Worm (Caenorhabditis elegans) whole organism, young adult: Measurements from ENCODE around the gene F16B3.3.

ENCODE experiments used
- B0336.3 ChIP-seq: fragments of 200-800 bp; sonication (Bioruptor generic); IDR thresholded peaks from 2 replicates; pipeline ENCODE4 v1.3.6; 2022; ENCODE audit warnings: missing genetic modification characterization, missing compliant biosample characterization
- C06A6.2 ChIP-seq: fragments of 200-800 bp; sonication (Bioruptor generic); conservative IDR thresholded peaks from 2 replicates; pipeline ENCODE4 v1.3.6; 2022; ENCODE audit warnings: missing genetic modification characterization, missing compliant biosample characterization
- D2030.7 ChIP-seq: fragments of 200-800 bp; sonication (Bioruptor generic); IDR thresholded peaks from 2 replicates; pipeline ENCODE4 v1.3.6; 2022; ENCODE audit warnings: missing genetic modification reagents, missing genetic modification characterization, missing compliant biosample characterization
- F10E7.11 ChIP-seq: sonication (generic microtip); optimal IDR thresholded peaks from 2 replicates; lab custom pipeline; 2017; ENCODE audit warnings: mild to moderate bottlenecking, missing genetic modification characterization, moderate library complexity, missing compliant biosample characterization
- Y53F4B.3 ChIP-seq: fragments of 200-800 bp; sonication (Bioruptor generic); IDR thresholded peaks from 2 replicates; pipeline ENCODE4 v1.3.6; 2022; ENCODE audit warnings: missing genetic modification reagents, missing genetic modification characterization, missing compliant biosample characterization
- Y79H2A.3 ChIP-seq: fragments of 200-800 bp; sonication (Bioruptor generic); conservative IDR thresholded peaks from 2 replicates; pipeline ENCODE4 v1.3.6; 2022; ENCODE audit warnings: missing genetic modification reagents, missing genetic modification characterization, missing compliant biosample characterization
- akir-1 ChIP-seq: fragments of 200-800 bp; sonication (Bioruptor generic); optimal IDR thresholded peaks from 2 replicates; lab custom pipeline; 2018; ENCODE audit warnings: mild to moderate bottlenecking, missing genetic modification characterization, moderate library complexity, missing compliant biosample characterization
- ama-1 ChIP-seq, 3 experiments: fragments of 150-350 bp in 1 of 3; sonication (generic microtip) in 2 of 3; optimal IDR thresholded peaks; 2 replicates each; lab custom pipeline; 2014 to 2018; ENCODE audit warnings: missing biosample characterization in 2 of 3, missing genetic modification characterization in 2 of 3, missing genetic modification reagents in 2 of 3
- aptf-2 ChIP-seq: fragments of 200-800 bp; sonication (Bioruptor generic); conservative IDR thresholded peaks from 2 replicates; pipeline ENCODE4 v1.3.6; 2022; ENCODE audit warnings: missing genetic modification reagents, missing genetic modification characterization, missing compliant biosample characterization
- aptf-3 ChIP-seq: fragments of 200-800 bp; sonication (Bioruptor generic); IDR thresholded peaks from 2 replicates; pipeline ENCODE4 v1.3.6; 2022; ENCODE audit warnings: missing genetic modification characterization, missing compliant biosample characterization
- athp-1 ChIP-seq: sonication (generic microtip); optimal IDR thresholded peaks from 2 replicates; lab custom pipeline; 2017; ENCODE audit warnings: mild to moderate bottlenecking, missing genetic modification characterization, missing compliant biosample characterization
- attf-5 ChIP-seq: fragments of 200-800 bp; sonication (Bioruptor generic); optimal IDR thresholded peaks from 2 replicates; lab custom pipeline; 2018; ENCODE audit warnings: mild to moderate bottlenecking, missing genetic modification characterization, missing compliant biosample characterization
- bed-2 ChIP-seq: fragments of 200-800 bp; sonication (Bioruptor generic); IDR thresholded peaks from 2 replicates; pipeline ENCODE4 v1.3.6; 2022; ENCODE audit warnings: missing genetic modification reagents, missing genetic modification characterization, missing compliant biosample characterization
- ceh-27 ChIP-seq: fragments of 200-800 bp; sonication (Bioruptor generic); optimal IDR thresholded peaks from 2 replicates; lab custom pipeline; 2018; ENCODE audit warnings: mild to moderate bottlenecking, missing genetic modification characterization, moderate library complexity, missing compliant biosample characterization
- ceh-79 ChIP-seq: sonication (generic microtip); optimal IDR thresholded peaks from 2 replicates; lab custom pipeline; 2017; ENCODE audit warnings: mild to moderate bottlenecking, missing genetic modification characterization, missing compliant biosample characterization
- dox-1 ChIP-seq: fragments of 200-800 bp; sonication (Bioruptor generic); IDR thresholded peaks from 2 replicates; pipeline ENCODE4 v1.3.6; 2022; ENCODE audit warnings: missing genetic modification reagents, missing genetic modification characterization, missing compliant biosample characterization
- dpff-1 ChIP-seq: sonication (generic microtip); optimal IDR thresholded peaks from 2 replicates; lab custom pipeline; 2017; ENCODE audit warnings: mild to moderate bottlenecking, missing genetic modification characterization, missing compliant biosample characterization
- efl-1 ChIP-seq: fragments of 150-350 bp; optimal IDR thresholded peaks from 2 replicates; lab custom pipeline; 2014; ENCODE audit warnings: missing biosample characterization, missing genetic modification reagents, missing genetic modification characterization
- ekl-4 ChIP-seq: fragments of 200-800 bp; sonication (Bioruptor generic); IDR thresholded peaks from 2 replicates; pipeline ENCODE4 v1.3.6; 2022; ENCODE audit warnings: missing genetic modification reagents, missing genetic modification characterization, missing compliant biosample characterization
- ets-4 ChIP-seq: fragments of 200-800 bp; sonication (Bioruptor generic); optimal IDR thresholded peaks from 2 replicates; lab custom pipeline; 2018; ENCODE audit warnings: mild to moderate bottlenecking, missing genetic modification characterization, missing compliant biosample characterization
- gei-17 ChIP-seq: fragments of 200-800 bp; sonication (Bioruptor generic); optimal IDR thresholded peaks from 2 replicates; lab custom pipeline; 2018; ENCODE audit warnings: mild to moderate bottlenecking, missing genetic modification characterization, missing compliant biosample characterization
- hsf-1 ChIP-seq: fragments of 200-800 bp; sonication (Bioruptor generic); IDR thresholded peaks from 2 replicates; pipeline ENCODE4 v1.3.6; 2022; ENCODE audit warnings: missing genetic modification reagents, missing genetic modification characterization, missing compliant biosample characterization
- let-526 ChIP-seq: fragments of 200-800 bp; sonication (Bioruptor generic); IDR thresholded peaks from 2 replicates; pipeline ENCODE4 v1.3.6; 2022; ENCODE audit warnings: missing genetic modification reagents, missing genetic modification characterization, missing compliant biosample characterization
- lin-40 ChIP-seq: sonication (generic microtip); optimal IDR thresholded peaks from 2 replicates; lab custom pipeline; 2016; ENCODE audit warnings: missing genetic modification characterization, mild to moderate bottlenecking, missing compliant biosample characterization, missing genotype, missing genetic modification reagents
- lin-54 ChIP-seq: fragments of 200-800 bp; sonication (Bioruptor generic); optimal IDR thresholded peaks from 2 replicates; lab custom pipeline; 2018; ENCODE audit warnings: mild to moderate bottlenecking, missing genetic modification characterization, missing compliant biosample characterization
- lir-1 ChIP-seq: fragments of 200-800 bp; sonication (Bioruptor generic); conservative IDR thresholded peaks from 2 replicates; pipeline ENCODE4 v1.3.6; 2022; ENCODE audit warnings: missing genetic modification reagents, missing genetic modification characterization, missing compliant biosample characterization
- lsl-1 ChIP-seq: fragments of 200-800 bp; sonication (Bioruptor generic); optimal IDR thresholded peaks from 2 replicates; lab custom pipeline; 2018; ENCODE audit warnings: mild to moderate bottlenecking, missing genetic modification characterization, moderate library complexity, missing compliant biosample characterization
- lsy-27 ChIP-seq: sonication (generic microtip); optimal IDR thresholded peaks from 2 replicates; lab custom pipeline; 2017; ENCODE audit warnings: missing genetic modification characterization, mild to moderate bottlenecking, missing compliant biosample characterization, antibody characterized with exemption, missing genotype, borderline replicate concordance; ENCODE audit not compliant: insufficient read depth
- madf-3 ChIP-seq: fragments of 200-800 bp; sonication (Bioruptor generic); IDR thresholded peaks from 2 replicates; pipeline ENCODE4 v1.3.6; 2022; ENCODE audit warnings: missing genetic modification reagents, missing genetic modification characterization, missing compliant biosample characterization
- madf-6 ChIP-seq: fragments of 200-800 bp; sonication (Bioruptor generic); IDR thresholded peaks from 2 replicates; pipeline ENCODE4 v1.3.6; 2022; ENCODE audit warnings: missing genetic modification reagents, missing genetic modification characterization, missing compliant biosample characterization
- mcd-1 ChIP-seq: fragments of 200-800 bp; sonication (Bioruptor generic); IDR thresholded peaks from 2 replicates; pipeline ENCODE4 v1.3.6; 2022; ENCODE audit warnings: missing genetic modification reagents, missing genetic modification characterization, missing compliant biosample characterization
- nhr-27 ChIP-seq: fragments of 200-800 bp; sonication (Bioruptor generic); optimal IDR thresholded peaks from 2 replicates; lab custom pipeline; 2018; ENCODE audit warnings: mild to moderate bottlenecking, missing genetic modification characterization, moderate library complexity, missing compliant biosample characterization
- nhr-80 ChIP-seq: sonication (generic microtip); optimal IDR thresholded peaks from 2 replicates; lab custom pipeline; 2016; ENCODE audit warnings: missing genetic modification characterization, missing compliant biosample characterization
- rec-8 ChIP-seq, 2 experiments: sonication (generic microtip); optimal IDR thresholded peaks; 2 replicates each; lab custom pipeline; 2016; ENCODE audit warnings: mild to moderate bottlenecking in 2 of 2, missing genetic modification characterization in 2 of 2, missing genetic modification reagents in 2 of 2, missing genotype in 2 of 2, missing biosample characterization in 1 of 2, missing compliant biosample characterization in 1 of 2, moderate library complexity in 1 of 2
- rpc-1 ChIP-seq, 2 experiments: fragments of 150-350 bp in 1 of 2; sonication (generic microtip) in 1 of 2; optimal IDR thresholded peaks; 2 replicates each; lab custom pipeline; 2014 to 2018; ENCODE audit warnings: missing biosample characterization in 1 of 2, missing genetic modification characterization in 1 of 2, missing genetic modification reagents in 1 of 2, missing genotype in 1 of 2
- sea-2 ChIP-seq: fragments of 200-800 bp; sonication (Bioruptor generic); IDR thresholded peaks from 2 replicates; pipeline ENCODE4 v1.3.6; 2022; ENCODE audit warnings: missing genetic modification characterization, missing compliant biosample characterization
- snpc-3.4 ChIP-seq: sonication (generic microtip); optimal IDR thresholded peaks from 2 replicates; lab custom pipeline; 2017; ENCODE audit warnings: missing genetic modification characterization, mild to moderate bottlenecking, missing compliant biosample characterization, antibody characterized with exemption, moderate library complexity, missing genotype, missing genetic modification reagents
- snpc-4 ChIP-seq, 5 experiments: fragments of 150-350 bp in 1 of 5; sonication (generic microtip) in 4 of 5; optimal IDR thresholded peaks; 2 replicates each; lab custom pipeline; 2014 to 2018; ENCODE audit warnings: missing genetic modification characterization in 5 of 5, missing biosample characterization in 3 of 5, antibody characterized with exemption in 2 of 5, mild to moderate bottlenecking in 2 of 5, missing compliant biosample characterization in 2 of 5, missing genotype in 2 of 5, moderate library complexity in 2 of 5, missing genetic modification reagents in 1 of 5
- somi-1 ChIP-seq: fragments of 200-800 bp; sonication (Bioruptor generic); optimal IDR thresholded peaks from 2 replicates; lab custom pipeline; 2018; ENCODE audit warnings: mild to moderate bottlenecking, missing genetic modification characterization, missing compliant biosample characterization
- zfh-2 ChIP-seq: fragments of 200-800 bp; sonication (Bioruptor generic); conservative IDR thresholded peaks from 2 replicates; pipeline ENCODE4 v1.3.6; 2022; ENCODE audit warnings: missing genetic modification reagents, missing genetic modification characterization, missing compliant biosample characterization
- zim-3 ChIP-seq: sonication (generic microtip); optimal IDR thresholded peaks from 2 replicates; lab custom pipeline; 2017; ENCODE audit warnings: mild to moderate bottlenecking, missing genetic modification characterization, moderate library complexity, missing compliant biosample characterization
- ztf-3 ChIP-seq: fragments of 200-800 bp; sonication (Bioruptor generic); optimal IDR thresholded peaks from 2 replicates; lab custom pipeline; 2018; ENCODE audit warnings: mild to moderate bottlenecking, missing genetic modification characterization, missing compliant biosample characterization

Gene F16B3.3

ce11 chrV:1358051-1358450 is 40.3 kb upstream of the F16B3.3 start, which contains the start of gene Y75B7AL.2:
TSS of gene Y75B7AL.2 (minus strand) at chrV:1358151.
- TF ChIP-seq dpff-1, result no peak
- no peak for TF ChIP-seq rec-8 (tag; optimal IDR thresholded peaks at IDR 0.05; lab: Kevin White, UChicago)
- no peak for TF ChIP-seq aptf-3 (GFP tag; lab: Robert Waterston, UW)
- no peak for TF ChIP-seq F10E7.11 (tag; lab: Kevin White, UChicago)
- TF ChIP-seq zim-3 (tag; lab: Kevin White, UChicago), result no peak
- no peak for TF ChIP-seq attf-5 (GFP tag; lab: Kevin White, UChicago)
- no peak for TF ChIP-seq lsl-1 (GFP tag; lab: Kevin White, UChicago)
- TF ChIP-seq madf-6, result no peak
- no peak for TF ChIP-seq gei-17

- TF ChIP-seq hsf-1 (GFP tag; lab: Robert Waterston, UW), result peak; percentile 96
- no peak for TF ChIP-seq lin-54
- peak; percentile 63 for TF ChIP-seq dox-1
- TF ChIP-seq D2030.7 (GFP tag; lab: Robert Waterston, UW), result 0 out of 2 replicates have a peak, but pooled peaks have one; percentile 19
- TF ChIP-seq rpc-1 (optimal IDR thresholded peaks at IDR 0.05; lab: Kevin White, UChicago), result peak; percentile 41
- no peak for TF ChIP-seq rpc-1 (tag; optimal IDR thresholded peaks at IDR 0.05; lab: Kevin White, UChicago)
- TF ChIP-seq madf-6, result 0 out of 2 replicates have a peak, but pooled peaks have one; percentile 24
- TF ChIP-seq, all 124 proteins: peak for 5
Observed at ce11 chrV:1355297-1355696, 37.6 kb upstream of the F16B3.3 start.

ce11 chrV:1352321-1352720 is 34.6 kb upstream of the F16B3.3 start:
- TF ChIP-seq zfh-2 (no peak), lin-40 (tag; lab: Kevin White, UChicago) (no peak), C06A6.2 (no peak), mcd-1 (GFP tag; lab: Robert Waterston, UW) (no peak), ceh-27 (GFP tag; lab: Kevin White, UChicago) (no peak), madf-3 (no peak), dox-1 (0 out of 2 replicates have a peak, but pooled peaks have one; percentile 10), snpc-4 (GFP tag; optimal IDR thresholded peaks at IDR 0.05; lab: Kevin White, UChicago) (no peak), snpc-4 (tag; optimal IDR thresholded peaks at IDR 0.05; lab: Kevin White, UChicago) (no peak), athp-1 (tag; lab: Kevin White, UChicago) (no peak), hsf-1 (GFP tag; lab: Robert Waterston, UW) (peak; percentile 90), rpc-1 (optimal IDR thresholded peaks at IDR 0.05; lab: Kevin White, UChicago) (peak; percentile 38), rpc-1 (tag; optimal IDR thresholded peaks at IDR 0.05; lab: Kevin White, UChicago) (no peak), akir-1 (GFP tag; lab: Kevin White, UChicago) (no peak), nhr-27 (tag; lab: Kevin White, UChicago) (no peak), snpc-3.4 (tag; lab: Kevin White, UChicago) (no peak), let-526 (no peak), ekl-4 (no peak)

DNA sequence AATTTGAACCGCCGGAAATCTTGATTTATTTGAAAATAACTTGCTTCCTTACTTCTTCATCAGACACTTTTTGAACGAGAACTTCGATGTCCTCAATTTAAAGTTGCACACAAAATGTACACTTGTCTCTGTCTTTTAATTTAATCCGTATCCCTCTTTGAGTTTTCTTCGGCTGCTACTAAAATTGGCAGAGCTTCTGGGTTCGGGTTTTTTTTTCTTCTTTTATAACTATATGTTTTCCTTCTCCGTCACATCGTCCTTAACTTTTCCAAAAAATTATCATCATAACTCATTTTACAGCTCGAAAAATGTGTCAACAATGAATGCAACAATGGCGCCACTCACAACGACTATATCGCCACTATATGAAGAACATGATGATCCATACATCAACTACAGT is 34.1 kb upstream of the F16B3.3 start, which contains the start of gene glb-33:
TSS of gene glb-33 (plus strand) at position 301 of the 400 bp plus-strand sequence.
- TF ChIP-seq ets-4 (GFP tag; lab: Kevin White, UChicago) (no peak), efl-1 (GFP tag; lab: Kevin White, UChicago) (no peak), madf-3 (no peak), aptf-2 (GFP tag; lab: Robert Waterston, UW) (no peak), sea-2 (no peak), ama-1 (optimal IDR thresholded peaks at IDR 0.05; lab: Kevin White, UChicago) (no peak), ama-1 (GFP tag; optimal IDR thresholded peaks at IDR 0.05; lab: Kevin White, UChicago) (no peak), ceh-27 (GFP tag; lab: Kevin White, UChicago) (no peak), lsy-27 (tag; lab: Kevin White, UChicago) (no peak), mcd-1 (GFP tag; lab: Robert Waterston, UW) (no peak), bed-2 (GFP tag; lab: Robert Waterston, UW) (no peak), somi-1 (no peak), ztf-3 (GFP tag; lab: Kevin White, UChicago) (no peak), ceh-79 (no peak), nhr-80 (tag; lab: Kevin White, UChicago) (no peak), B0336.3 (no peak), zim-3 (tag; lab: Kevin White, UChicago) (no peak), akir-1 (GFP tag; lab: Kevin White, UChicago) (no peak), Y79H2A.3 (no peak), Y53F4B.3 (GFP tag; lab: Robert Waterston, UW) (no peak), lir-1 (GFP tag; lab: Robert Waterston, UW) (no peak)
